Fruit fly (Drosophila melanogaster) Kc167 (cell line): ENCODE data around the gene PolQ.

Experiments
- Myc ChIP-seq: fragments of >200 bp; optimal IDR thresholded peaks from 2 replicates; lab custom pipeline; 2017; ENCODE audit warnings: missing external identifiers
- Sin3A ChIP-seq: fragments of >200 bp; optimal IDR thresholded peaks from 2 replicates; lab custom pipeline; 2018; ENCODE audit warnings: missing external identifiers
- insv ChIP-seq: fragments of >200 bp; optimal IDR thresholded peaks from 3 replicates; lab custom pipeline; 2018; ENCODE audit warnings: missing external identifiers
- psq ChIP-seq: fragments of >200 bp; optimal IDR thresholded peaks from 2 replicates; lab custom pipeline; 2017; ENCODE audit warnings: missing external identifiers
- ttk ChIP-seq: sonication (Bioruptor generic); optimal IDR thresholded peaks from 2 replicates; lab custom pipeline; 2017; ENCODE audit warnings: missing external identifiers

- TF ChIP-seq ttk (lab: Kevin White, UChicago) (no peak), Sin3A (no peak), psq (no peak), insv (lab: Kevin White, UChicago) (no peak), Myc (lab: Kevin White, UChicago) (no peak)
Measured at dm6 chr3R:12743580-12743979, 31.5 kb upstream of the PolQ start, which contains the start of gene Ugt37A3.
